Worm (Caenorhabditis elegans): Measurements from ENCODE around the gene cut-3.

Gene cut-3

ce11 chrII:8440097-8440496, 6.5 kb downstream of the cut-3 start:
- TF ChIP-seq nhr-12 (tag; optimal IDR thresholded peaks at IDR 0.05) (no peak), zip-8 (tag; optimal IDR thresholded peaks at IDR 0.05) (peak; percentile 7)

DNA sequence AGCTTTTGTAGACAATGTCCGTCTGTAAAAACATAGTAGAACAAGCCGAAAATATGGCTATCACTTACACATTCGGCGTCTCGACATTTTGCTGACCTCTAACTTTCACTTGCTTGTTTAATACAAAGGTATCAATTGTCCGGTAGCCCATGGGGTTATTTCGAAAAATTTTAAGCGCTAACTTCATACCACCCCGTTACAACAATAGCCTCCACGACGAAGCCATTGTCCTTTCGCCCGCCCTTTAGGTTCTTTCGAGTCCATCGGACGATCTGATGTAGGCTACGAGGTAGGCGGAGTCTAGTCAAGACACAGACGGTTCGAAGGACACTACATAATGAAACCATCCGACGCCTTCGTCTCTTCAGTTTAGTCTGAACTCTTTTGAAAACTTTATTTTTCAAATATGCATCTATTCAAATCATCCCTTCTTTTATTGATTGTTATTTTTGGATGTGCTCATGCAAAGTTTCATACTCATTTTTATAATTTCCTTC, 7.8 kb downstream of the cut-3 start, which contains the start of gene lips-10:
Gene lips-10 (plus strand): TSS at position 378 of the 497 bp plus-strand sequence.
- TF ChIP-seq unc-62 (GFP tag; optimal IDR thresholded peaks at IDR 0.05) (no peak), elt-3 (tag; optimal IDR thresholded peaks at IDR 0.05) (no peak), unc-39 (tag; optimal IDR thresholded peaks at IDR 0.05) (no peak), ham-2 (GFP tag; optimal IDR thresholded peaks at IDR 0.05) (peak; percentile 36)

ce11 chrII:8437035-8437434, 9.6 kb downstream of the cut-3 start, which contains the start of gene acp-3:
Gene acp-3, minus strand, starts transcription at chrII:8437135.
- TF ChIP-seq sem-2 (GFP tag; optimal IDR thresholded peaks at IDR 0.05) = no peak
- TF ChIP-seq mep-1 (tag; optimal IDR thresholded peaks at IDR 0.05) = no peak
- no peak for TF ChIP-seq bed-3 (GFP tag; optimal IDR thresholded peaks at IDR 0.05)
- TF ChIP-seq sptf-1 (tag; optimal IDR thresholded peaks at IDR 0.05) = no peak
- TF ChIP-seq drap-1 (GFP tag; optimal IDR thresholded peaks at IDR 0.05) = no peak
- no peak for TF ChIP-seq elt-3 (tag; optimal IDR thresholded peaks at IDR 0.05)
- TF ChIP-seq M03D4.4 (tag; optimal IDR thresholded peaks at IDR 0.05) = no peak
- no peak for TF ChIP-seq nhr-28 (tag; optimal IDR thresholded peaks at IDR 0.05)
- no peak for TF ChIP-seq nhr-2 (tag; optimal IDR thresholded peaks at IDR 0.05)
- TF ChIP-seq zip-8 (tag; optimal IDR thresholded peaks at IDR 0.05) = no peak
- no peak for TF ChIP-seq ces-1 (GFP tag; optimal IDR thresholded peaks at IDR 0.05)
- TF ChIP-seq ceh-83 (GFP tag; optimal IDR thresholded peaks at IDR 0.05) = no peak
- no peak for TF ChIP-seq lin-13 (tag; optimal IDR thresholded peaks at IDR 0.05)
- TF ChIP-seq mls-2 (tag; optimal IDR thresholded peaks at IDR 0.05) = no peak
- TF ChIP-seq pha-4 (tag; optimal IDR thresholded peaks at IDR 0.05) = no peak
- TF ChIP-seq nhr-237 (tag; optimal IDR thresholded peaks at IDR 0.05) = no peak
- no peak for TF ChIP-seq unc-120 (tag; optimal IDR thresholded peaks at IDR 0.05; ENCODE audit: poor library complexity, severe bottlenecking)
- TF ChIP-seq ztf-11 (tag; optimal IDR thresholded peaks at IDR 0.05) = no peak

ce11 chrII:8435005-8435404, 11.6 kb downstream of the cut-3 start, which contains the start of gene acp-4:
Gene acp-4, minus strand, starts transcription at chrII:8435105.
- TF ChIP-seq tbx-8 (GFP tag; optimal IDR thresholded peaks at IDR 0.05) = no peak

- no peak for TF ChIP-seq lin-32 (GFP tag; optimal IDR thresholded peaks at IDR 0.05)
- no peak for TF ChIP-seq nhr-28 (tag; optimal IDR thresholded peaks at IDR 0.05)
- TF ChIP-seq elt-1 (tag; optimal IDR thresholded peaks at IDR 0.05; ENCODE audit: borderline replicate concordance, insufficient read depth) = no peak
- TF ChIP-seq snpc-4 (tag; optimal IDR thresholded peaks at IDR 0.05) = no peak
- no peak for TF ChIP-seq flh-1 (GFP tag; optimal IDR thresholded peaks at IDR 0.05)
- TF ChIP-seq nhr-76 (tag; optimal IDR thresholded peaks at IDR 0.05) = no peak
- TF ChIP-seq nhr-237 (tag; optimal IDR thresholded peaks at IDR 0.05) = no peak
- TF ChIP-seq elt-3 (tag; optimal IDR thresholded peaks at IDR 0.05) = no peak
- TF ChIP-seq M03D4.4 (tag; optimal IDR thresholded peaks at IDR 0.05) = no peak
- TF ChIP-seq ceh-43 (GFP tag; optimal IDR thresholded peaks at IDR 0.05) = no peak
- TF ChIP-seq nhr-12 (tag; optimal IDR thresholded peaks at IDR 0.05) = no peak
- no peak for TF ChIP-seq zip-8 (tag; optimal IDR thresholded peaks at IDR 0.05)
- TF ChIP-seq mab-5 (tag; optimal IDR thresholded peaks at IDR 0.05) = no peak
- TF ChIP-seq blmp-1 (tag; optimal IDR thresholded peaks at IDR 0.05) = no peak
- no peak for TF ChIP-seq mls-2 (tag; optimal IDR thresholded peaks at IDR 0.05)
- no peak for TF ChIP-seq lsy-2 (tag; optimal IDR thresholded peaks at IDR 0.05)
- no peak for TF ChIP-seq unc-120 (tag; optimal IDR thresholded peaks at IDR 0.05; ENCODE audit: poor library complexity, severe bottlenecking)
Observed at ce11 chrII:8431954-8432353, 14.7 kb downstream of the cut-3 start, which contains the start of gene acp-2. Gene acp-2, minus strand, starts transcription at chrII:8432054.

All from whole organism, mixed stage, embryonic.